Fruit fly (Drosophila melanogaster) whole organism, embryonic: Measurements from ENCODE around the gene Ocrl.

Experiments
- Abd-B ChIP-seq: fragments of 200-800 bp; sonication (Bioruptor generic); optimal IDR thresholded peaks from 2 replicates; lab custom pipeline; 2018; ENCODE audit warnings: missing biosample characterization, mild to moderate bottlenecking, missing genetic modification characterization, moderate library complexity
- Adf1 ChIP-seq: fragments of 200-800 bp; sonication (Bioruptor generic); IDR thresholded peaks from 2 replicates; pipeline ENCODE4 v1.3.6; 2022; ENCODE audit warnings: missing biosample characterization, missing genetic modification characterization
- Atf3 ChIP-seq: fragments of 200-800 bp; sonication (Bioruptor generic); optimal IDR thresholded peaks from 3 replicates; lab custom pipeline; 2016; ENCODE audit warnings: missing biosample characterization, missing genetic modification characterization
- B-H2 ChIP-seq: fragments of 200-800 bp; sonication (Bioruptor generic); optimal IDR thresholded peaks from 2 replicates; lab custom pipeline; 2018; ENCODE audit warnings: missing biosample characterization, mild to moderate bottlenecking, missing genetic modification characterization
- C15 ChIP-seq: fragments of 200-800 bp; sonication (Bioruptor generic); IDR thresholded peaks from 3 replicates; pipeline ENCODE4 v1.3.6; 2022; ENCODE audit warnings: missing biosample characterization, missing genetic modification characterization
- CG10462 ChIP-seq: fragments of 200-800 bp; sonication (Bioruptor generic); optimal IDR thresholded peaks from 2 replicates; lab custom pipeline; 2016; ENCODE audit warnings: missing biosample characterization, missing genetic modification characterization
- CG10543 ChIP-seq: fragments of 200-800 bp; sonication (Bioruptor generic); optimal IDR thresholded peaks from 3 replicates; lab custom pipeline; 2017; ENCODE audit warnings: missing biosample characterization, mild to moderate bottlenecking, missing genetic modification characterization, moderate library complexity
- CG11085 ChIP-seq: fragments of 200-800 bp; sonication (Bioruptor generic); IDR thresholded peaks from 2 replicates; pipeline ENCODE4 v1.3.6; 2022; ENCODE audit warnings: missing biosample characterization, missing genetic modification characterization
- CG11560 ChIP-seq: fragments of 200-800 bp; sonication (Bioruptor generic); IDR thresholded peaks from 3 replicates; pipeline ENCODE4 v1.3.6; 2022; ENCODE audit warnings: missing biosample characterization, missing genetic modification characterization
- CG12155 ChIP-seq: fragments of 200-800 bp; sonication (Bioruptor generic); optimal IDR thresholded peaks from 3 replicates; lab custom pipeline; 2016; ENCODE audit warnings: missing biosample characterization, missing genetic modification characterization
- CG15269 ChIP-seq: fragments of 200-800 bp; sonication (Bioruptor generic); optimal IDR thresholded peaks from 2 replicates; lab custom pipeline; 2018; ENCODE audit warnings: missing biosample characterization, mild to moderate bottlenecking, missing genetic modification characterization, moderate library complexity
- CG1602 ChIP-seq: fragments of 200-800 bp; sonication (Bioruptor generic); optimal IDR thresholded peaks from 3 replicates; lab custom pipeline; 2016; ENCODE audit warnings: missing biosample characterization, missing genetic modification characterization
- CG18262 ChIP-seq: fragments of 200-800 bp; optimal IDR thresholded peaks from 3 replicates; lab custom pipeline; 2019; ENCODE audit warnings: missing biosample characterization, mild to moderate bottlenecking, missing genetic modification characterization, moderate library complexity
- CG2202 ChIP-seq: fragments of 200-800 bp; sonication (Bioruptor generic); optimal IDR thresholded peaks from 2 replicates; lab custom pipeline; 2018; ENCODE audit warnings: missing biosample characterization, mild to moderate bottlenecking, missing genetic modification characterization
- CG2678 ChIP-seq: fragments of 200-800 bp; sonication (Bioruptor generic); optimal IDR thresholded peaks from 3 replicates; lab custom pipeline; 2019; ENCODE audit warnings: missing biosample characterization, mild to moderate bottlenecking, missing genetic modification characterization, moderate library complexity
- CG2875 ChIP-seq: fragments of 200-800 bp; sonication (Bioruptor generic); optimal IDR thresholded peaks from 2 replicates; lab custom pipeline; 2017; ENCODE audit warnings: missing biosample characterization, mild to moderate bottlenecking, missing genetic modification characterization, missing genetic modification reagents
- CG3281 ChIP-seq: fragments of 200-800 bp; sonication (Bioruptor generic); optimal IDR thresholded peaks from 3 replicates; lab custom pipeline; 2017; ENCODE audit warnings: missing biosample characterization, mild to moderate bottlenecking, missing genetic modification characterization
- CG3838 ChIP-seq: fragments of 200-800 bp; sonication (Bioruptor generic); optimal IDR thresholded peaks from 3 replicates; lab custom pipeline; 2016; ENCODE audit warnings: missing biosample characterization, missing genetic modification characterization
- CG9215 ChIP-seq: fragments of 200-800 bp; sonication (Bioruptor generic); IDR thresholded peaks from 2 replicates; pipeline ENCODE4 v1.3.6; 2022; ENCODE audit warnings: missing biosample characterization, missing genetic modification characterization
- CG9876 ChIP-seq: fragments of 200-800 bp; sonication (Bioruptor generic); optimal IDR thresholded peaks from 2 replicates; lab custom pipeline; 2016; ENCODE audit warnings: missing biosample characterization, missing genetic modification characterization
- CkIIα-i1 ChIP-seq: fragments of 200-800 bp; sonication (Bioruptor generic); IDR thresholded peaks from 2 replicates; pipeline ENCODE4 v1.3.6; 2022; ENCODE audit warnings: missing biosample characterization, missing genetic modification characterization
- Dad ChIP-seq: fragments of 200-800 bp; sonication (Bioruptor generic); optimal IDR thresholded peaks from 3 replicates; lab custom pipeline; 2016; ENCODE audit warnings: missing biosample characterization, missing genetic modification characterization
- Doc2 ChIP-seq: fragments of 200-800 bp; sonication (Bioruptor generic); IDR thresholded peaks from 2 replicates; pipeline ENCODE4 v1.3.6; 2022; ENCODE audit warnings: missing biosample characterization, missing genetic modification characterization
- Fer1 ChIP-seq: fragments of 200-800 bp; sonication (Bioruptor generic); optimal IDR thresholded peaks from 2 replicates; lab custom pipeline; 2017; ENCODE audit warnings: missing biosample characterization, mild to moderate bottlenecking, missing genetic modification characterization
- Hr78 ChIP-seq, 2 experiments: fragments of 200-800 bp in 1 of 2; fragments of >200 bp in 1 of 2; sonication (Bioruptor generic) in 1 of 2; optimal IDR thresholded peaks; 2 replicates each; lab custom pipeline; 2017 to 2019; ENCODE audit warnings: missing biosample characterization in 2 of 2, missing genetic modification characterization in 2 of 2, mild to moderate bottlenecking in 1 of 2, moderate library complexity in 1 of 2
- MBD-R2 ChIP-seq: fragments of 200-800 bp; sonication (Bioruptor generic); IDR thresholded peaks from 2 replicates; pipeline ENCODE4 v1.3.6; 2022; ENCODE audit warnings: missing biosample characterization, missing genetic modification characterization
- Med ChIP-seq: fragments of 200-800 bp; sonication (Bioruptor generic); peaks from one replicate; lab custom pipeline; 2016; ENCODE audit warnings: missing biosample characterization, missing genetic modification characterization, mild to moderate bottlenecking, inconsistent platforms, moderate library complexity
- PHDP ChIP-seq: fragments of 200-800 bp; sonication (Bioruptor generic); optimal IDR thresholded peaks from 3 replicates; lab custom pipeline; 2018; ENCODE audit warnings: missing biosample characterization, mild to moderate bottlenecking, missing genetic modification characterization, moderate library complexity
- Poxn ChIP-seq: fragments of 200-800 bp; sonication (Bioruptor generic); IDR thresholded peaks from 2 replicates; pipeline ENCODE4 v1.3.6; 2022; ENCODE audit warnings: missing biosample characterization, missing genetic modification characterization
- Six4 ChIP-seq: fragments of 200-800 bp; sonication (Bioruptor generic); optimal IDR thresholded peaks from 2 replicates; lab custom pipeline; 2016; ENCODE audit warnings: missing biosample characterization, missing genetic modification characterization
- Sox100B ChIP-seq: fragments of 200-800 bp; sonication (Bioruptor generic); optimal IDR thresholded peaks from 3 replicates; lab custom pipeline; 2018; ENCODE audit warnings: missing biosample characterization, mild to moderate bottlenecking, missing genetic modification characterization
- Tbp ChIP-seq: fragments of >200 bp; optimal IDR thresholded peaks from 2 replicates; lab custom pipeline; 2018; ENCODE audit warnings: missing biosample characterization, missing genetic modification characterization
- Usf ChIP-seq: fragments of 200-800 bp; sonication (Bioruptor generic); optimal IDR thresholded peaks from 2 replicates; lab custom pipeline; 2017; ENCODE audit warnings: missing genotype, missing biosample characterization, missing genetic modification characterization
- abd-A ChIP-seq: fragments of 200-800 bp; sonication (Bioruptor generic); optimal IDR thresholded peaks from 3 replicates; lab custom pipeline; 2019; ENCODE audit warnings: missing biosample characterization, mild to moderate bottlenecking, missing genetic modification characterization, moderate library complexity
- br ChIP-seq: fragments of >200 bp; optimal IDR thresholded peaks from 2 replicates; lab custom pipeline; 2017
- chn ChIP-seq: fragments of 200-800 bp; sonication (Bioruptor generic); optimal IDR thresholded peaks from 2 replicates; lab custom pipeline; 2016; ENCODE audit warnings: missing biosample characterization, missing genetic modification characterization
- dmrt99B ChIP-seq: fragments of 200-800 bp; sonication (Bioruptor generic); optimal IDR thresholded peaks from 2 replicates; lab custom pipeline; 2018; ENCODE audit warnings: missing biosample characterization, mild to moderate bottlenecking, missing genetic modification characterization, moderate library complexity
- gcm ChIP-seq: fragments of 200-800 bp; sonication (Bioruptor generic); optimal IDR thresholded peaks from 2 replicates; lab custom pipeline; 2019; ENCODE audit warnings: missing biosample characterization, mild to moderate bottlenecking, missing genetic modification characterization, moderate library complexity
- gem ChIP-seq: fragments of 200-800 bp; sonication (Bioruptor generic); optimal IDR thresholded peaks from 2 replicates; lab custom pipeline; 2019; ENCODE audit warnings: missing biosample characterization, mild to moderate bottlenecking, missing genetic modification characterization, moderate library complexity
- jumu ChIP-seq: fragments of 200-800 bp; sonication (Bioruptor generic); optimal IDR thresholded peaks from 3 replicates; lab custom pipeline; 2016; ENCODE audit warnings: missing biosample characterization, missing genetic modification characterization
- kah ChIP-seq: fragments of 200-800 bp; sonication (Bioruptor generic); optimal IDR thresholded peaks from 2 replicates; lab custom pipeline; 2018; ENCODE audit warnings: missing biosample characterization, mild to moderate bottlenecking, missing genetic modification characterization
- knrl ChIP-seq: fragments of 200-800 bp; sonication (Bioruptor generic); IDR thresholded peaks from 3 replicates; pipeline ENCODE4 v1.3.6; 2022; ENCODE audit warnings: missing biosample characterization, missing genetic modification characterization; ENCODE audit not compliant: partially characterized antibody
- lmd ChIP-seq: fragments of 200-800 bp; sonication (Bioruptor generic); IDR thresholded peaks from 2 replicates; pipeline ENCODE4 v1.3.6; 2022; ENCODE audit warnings: missing biosample characterization, missing genetic modification characterization
- nerfin-1 ChIP-seq: fragments of 200-800 bp; sonication (Bioruptor generic); optimal IDR thresholded peaks from 3 replicates; lab custom pipeline; 2019; ENCODE audit warnings: missing biosample characterization, mild to moderate bottlenecking, missing genetic modification characterization, moderate library complexity
- peb ChIP-seq: fragments of 200-800 bp; sonication (Bioruptor generic); IDR thresholded peaks from 2 replicates; pipeline ENCODE4 v1.3.6; 2022; ENCODE audit warnings: missing biosample characterization, missing genetic modification characterization
- rib ChIP-seq: fragments of 200-800 bp; sonication (Bioruptor generic); IDR thresholded peaks from 2 replicates; pipeline ENCODE4 v1.3.6; 2022; ENCODE audit warnings: missing biosample characterization, missing genetic modification characterization
- sd ChIP-seq: fragments of 200-800 bp; sonication (Bioruptor generic); optimal IDR thresholded peaks from 3 replicates; lab custom pipeline; 2018; ENCODE audit warnings: missing biosample characterization, mild to moderate bottlenecking, missing genetic modification characterization, moderate library complexity
- sr ChIP-seq: fragments of 200-800 bp; sonication (Bioruptor generic); IDR thresholded peaks from 3 replicates; pipeline ENCODE4 v1.3.6; 2022; ENCODE audit warnings: missing biosample characterization, missing genetic modification characterization
- tgo ChIP-seq: fragments of 200-800 bp; sonication (Bioruptor generic); IDR thresholded peaks from 3 replicates; pipeline ENCODE4 v1.3.6; 2022; ENCODE audit warnings: missing biosample characterization, missing genetic modification characterization
- zfh2 ChIP-seq: fragments of 200-800 bp; sonication (Bioruptor generic); optimal IDR thresholded peaks from 2 replicates; lab custom pipeline; 2016; ENCODE audit warnings: missing biosample characterization, missing genetic modification characterization

The Ocrl gene

DNA sequence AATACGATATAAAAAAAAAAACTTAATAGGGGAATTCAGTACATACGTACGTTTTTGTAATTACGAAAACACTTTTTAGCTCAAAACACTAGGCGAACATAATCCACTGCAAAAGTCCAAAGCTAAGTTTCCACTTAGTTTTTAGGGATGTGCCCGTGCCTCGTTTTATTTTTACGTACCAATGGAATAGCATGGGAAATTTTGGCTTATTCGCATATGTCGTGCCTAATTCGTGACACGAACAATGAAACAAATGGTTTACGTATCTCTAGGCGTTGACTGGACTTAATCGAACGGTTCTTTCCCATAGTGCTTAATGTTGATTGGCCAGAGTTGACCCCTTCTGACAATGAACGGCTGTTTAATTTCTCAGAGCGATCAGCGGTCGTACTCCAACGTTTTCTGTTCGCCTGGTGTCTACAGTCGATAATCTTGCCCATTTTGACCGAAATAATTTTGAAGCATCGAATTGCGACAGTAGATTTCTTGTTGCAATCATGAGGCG, 43.1 kb upstream of the Ocrl start, which contains the start of gene CG14818 (continued):
- TF ChIP-seq Abd-B (GFP tag; lab: Kevin White, UChicago) (peak; percentile 79), gcm (GFP tag; lab: Kevin White, UChicago) (peak; percentile 23), tgo (GFP tag; lab: Robert Waterston, UW) (peak; percentile 58; the same call in 2 of the 3 replicates), C15 (GFP tag; lab: Robert Waterston, UW) (no peak), dmrt99B (no peak), chn (GFP tag; lab: Kevin White, UChicago) (peak; percentile 53), CG9876 (GFP tag; lab: Kevin White, UChicago) (peak; percentile 51), CG11085 (GFP tag; lab: Robert Waterston, UW) (0 out of 2 replicates have a peak, but pooled peaks have one; percentile 39), CG12155 (GFP tag; lab: Kevin White, UChicago) (peak; percentile 65), peb (GFP tag; lab: Robert Waterston, UW) (peak; percentile 29; the same call in 1 of the 2 replicates), MBD-R2 (GFP tag; lab: Robert Waterston, UW) (peak; percentile 55), zfh2 (GFP tag; lab: Kevin White, UChicago) (peak; percentile 72), CG11560 (tag; lab: Robert Waterston, UW) (no peak), B-H2 (peak; percentile 60), Six4 (peak; percentile 15), CG1602 (GFP tag; lab: Kevin White, UChicago) (peak; percentile 59), nerfin-1 (tag; lab: Kevin White, UChicago) (no peak), Hr78 (GFP tag; optimal IDR thresholded peaks at IDR 0.05; lab: Kevin White, UChicago) (peak in 1 of 2 experiments; percentile 62), Tbp (GFP tag; lab: Kevin White, UChicago) (no peak)

DNA sequence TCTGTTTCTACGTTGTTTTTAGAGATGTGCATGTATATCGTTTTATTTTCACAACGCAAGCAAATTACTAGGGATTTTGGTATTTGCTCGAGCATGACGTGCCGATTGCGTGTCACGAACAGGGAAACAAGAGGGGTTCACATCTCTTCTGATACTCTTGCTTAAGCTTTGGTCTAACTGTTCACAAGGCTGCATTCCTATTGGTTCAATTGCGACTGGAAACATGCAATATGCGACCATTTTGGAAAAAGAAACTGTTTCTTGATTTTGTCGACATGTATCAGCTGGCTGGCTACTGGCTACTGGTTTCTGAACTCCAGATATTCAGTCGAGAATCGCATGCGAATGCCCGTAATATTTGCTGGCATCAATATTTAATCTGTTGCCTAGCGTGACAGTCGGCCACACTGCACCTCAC, 42.6 kb upstream of the Ocrl start, which contains the start of gene Coa8:
TSS of gene Coa8 (plus strand) at position 144 of the 418 bp plus-strand sequence.
- TF ChIP-seq Doc2 (GFP tag; lab: Robert Waterston, UW) = no peak
- TF ChIP-seq CG9215 (GFP tag; lab: Robert Waterston, UW) = peak; percentile 50
- no peak for TF ChIP-seq sd (tag; lab: Kevin White, UChicago)
- TF ChIP-seq CG10462 (GFP tag; lab: Kevin White, UChicago) = no peak
- TF ChIP-seq Med = peak; percentile 89
- TF ChIP-seq CG3281 (GFP tag; lab: Kevin White, UChicago) = peak; percentile 21
- TF ChIP-seq abd-A (tag; lab: Kevin White, UChicago) = no peak
- TF ChIP-seq br (lab: Kevin White, UChicago) = no peak
- peak; percentile 63; the same call in 2 of the 3 replicates for TF ChIP-seq knrl (GFP tag; lab: Robert Waterston, UW)
- peak; percentile 34 for TF ChIP-seq Fer1 (GFP tag; lab: Kevin White, UChicago)
- peak; percentile 55 for TF ChIP-seq CG15269 (tag; lab: Kevin White, UChicago)
- peak; percentile 59 for TF ChIP-seq MBD-R2 (GFP tag; lab: Robert Waterston, UW)
- peak; percentile 19 for TF ChIP-seq Dad
- TF ChIP-seq CG2678 (tag; lab: Kevin White, UChicago) = no peak
- TF ChIP-seq Poxn (GFP tag; lab: Robert Waterston, UW) = 0 out of 2 replicates have a peak, but pooled peaks have one; percentile 25
- no peak for TF ChIP-seq kah
- TF ChIP-seq CG2202 (tag; lab: Kevin White, UChicago) = no peak
- TF ChIP-seq jumu (GFP tag; lab: Kevin White, UChicago) = peak; percentile 17
- TF ChIP-seq Sox100B (GFP tag; lab: Kevin White, UChicago) = no peak
- peak; percentile 30 for TF ChIP-seq PHDP (tag; lab: Kevin White, UChicago)
- no peak for TF ChIP-seq CG3838 (GFP tag; lab: Kevin White, UChicago)
- no peak for TF ChIP-seq CG10543 (GFP tag; lab: Kevin White, UChicago)
- no peak for TF ChIP-seq CG2875
- no peak for TF ChIP-seq Adf1 (GFP tag; lab: Robert Waterston, UW)
- no peak for TF ChIP-seq sr (GFP tag; lab: Robert Waterston, UW)
- no peak for TF ChIP-seq rib (GFP tag; lab: Robert Waterston, UW)
- no peak for TF ChIP-seq Hr78 (GFP tag; optimal IDR thresholded peaks at IDR 0.05; lab: Kevin White, UChicago)
- TF ChIP-seq CG18262 (tag; lab: Kevin White, UChicago) = no peak
- peak; percentile 23 for TF ChIP-seq Atf3 (GFP tag; lab: Kevin White, UChicago)
- TF ChIP-seq CkIIα-i1 (GFP tag; lab: Robert Waterston, UW) = no peak
- peak; percentile 50; the same call in 1 of the 2 replicates for TF ChIP-seq lmd (GFP tag; lab: Robert Waterston, UW)
- TF ChIP-seq Usf (GFP tag; lab: Kevin White, UChicago) = no peak
- TF ChIP-seq gem = no peak
